Fruit fly (Drosophila melanogaster) whole organism, adult: ENCODE data around the gene CG2278.

Experiments
- CG12768 ChIP-seq: fragments of 200-800 bp; sonication (Bioruptor generic); optimal IDR thresholded peaks from 2 replicates; lab custom pipeline; 2017; ENCODE audit warnings: missing biosample characterization, missing genetic modification characterization, mild to moderate bottlenecking, moderate library complexity, missing genetic modification reagents
- CG14711 ChIP-seq: fragments of 200-800 bp; sonication (Bioruptor generic); optimal IDR thresholded peaks from 2 replicates; lab custom pipeline; 2018; ENCODE audit warnings: missing biosample characterization, mild to moderate bottlenecking, missing genetic modification characterization, moderate library complexity
- CG1620 ChIP-seq: fragments of 200-800 bp; sonication (Bioruptor generic); optimal IDR thresholded peaks from 2 replicates; lab custom pipeline; 2016; ENCODE audit warnings: missing biosample characterization, missing genetic modification characterization
- CG33017 ChIP-seq: fragments of 200-800 bp; sonication (Bioruptor generic); optimal IDR thresholded peaks from 2 replicates; lab custom pipeline; 2018; ENCODE audit warnings: missing biosample characterization, mild to moderate bottlenecking, missing genetic modification characterization, moderate library complexity
- CG7045 ChIP-seq: fragments of 200-800 bp; sonication (Bioruptor generic); optimal IDR thresholded peaks from 2 replicates; lab custom pipeline; 2017; ENCODE audit warnings: missing biosample characterization, mild to moderate bottlenecking, missing genetic modification characterization
- CG7101 ChIP-seq: fragments of 200-800 bp; sonication (Bioruptor generic); optimal IDR thresholded peaks from 2 replicates; lab custom pipeline; 2018; ENCODE audit warnings: missing biosample characterization, mild to moderate bottlenecking, missing genetic modification characterization, moderate library complexity
- cic ChIP-seq: fragments of 200-800 bp; sonication (Bioruptor generic); optimal IDR thresholded peaks from 2 replicates; lab custom pipeline; 2017; ENCODE audit warnings: missing biosample characterization, mild to moderate bottlenecking, missing genetic modification characterization, moderate library complexity
- kay ChIP-seq: fragments of 200-800 bp; sonication (Bioruptor generic); peaks from one replicate; lab custom pipeline; 2016; ENCODE audit warnings: missing biosample characterization, missing genetic modification characterization, borderline replicate concordance
- toe ChIP-seq: fragments of 200-800 bp; sonication (Bioruptor generic); optimal IDR thresholded peaks from 2 replicates; lab custom pipeline; 2016; ENCODE audit warnings: missing biosample characterization, missing genetic modification characterization

DNA sequence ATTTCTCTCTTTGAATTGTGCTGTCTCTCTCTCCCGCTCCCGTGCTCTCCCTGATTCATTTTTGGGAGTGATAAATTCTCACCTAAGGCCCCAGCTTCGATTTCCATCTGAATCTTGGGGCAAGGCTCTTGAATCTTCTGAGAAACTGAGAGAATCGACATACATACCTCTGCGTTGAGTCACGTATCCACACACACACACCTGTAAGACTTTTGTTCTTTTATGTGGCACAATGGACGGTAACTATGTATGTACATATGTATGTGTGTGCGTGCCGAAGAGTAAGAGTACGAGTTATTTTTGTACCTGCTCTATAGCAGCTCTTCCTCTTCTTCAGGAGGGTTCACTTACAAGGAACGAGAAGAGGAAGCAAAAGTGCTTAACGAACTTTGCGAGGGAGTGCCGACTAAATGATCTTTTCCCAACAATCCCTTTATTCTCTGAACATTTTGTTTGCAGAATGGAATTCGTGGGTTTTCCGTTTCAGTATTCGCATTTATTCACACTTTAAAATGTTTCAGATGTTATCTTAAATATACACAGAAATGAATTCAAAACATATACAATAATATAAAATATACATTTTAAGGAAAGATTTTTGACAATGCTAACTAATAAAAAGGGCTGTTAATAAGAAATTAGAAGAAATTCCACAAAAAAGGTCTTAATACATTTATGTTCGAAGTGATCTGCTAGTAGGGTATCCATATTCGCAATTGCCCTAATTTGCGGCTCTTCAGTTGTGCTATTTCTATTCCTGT is 45.2 kb upstream of the CG2278 start:
- TF ChIP-seq CG7045: no peak
- no peak for TF ChIP-seq CG14711 (tag; lab: Kevin White, UChicago)
- TF ChIP-seq CG1620 (GFP tag; lab: Kevin White, UChicago): no peak
- no peak for TF ChIP-seq CG33017 (tag; lab: Kevin White, UChicago)
- TF ChIP-seq kay (GFP tag; lab: Kevin White, UChicago): no peak
- no peak for TF ChIP-seq CG7101 (tag; lab: Kevin White, UChicago)
- TF ChIP-seq CG12768: no peak
- no peak for TF ChIP-seq cic (GFP tag; lab: Kevin White, UChicago)
- TF ChIP-seq toe: no peak
